Fruit fly (Drosophila melanogaster): ENCODE data around the gene mtm.

mtm gene

DNA sequence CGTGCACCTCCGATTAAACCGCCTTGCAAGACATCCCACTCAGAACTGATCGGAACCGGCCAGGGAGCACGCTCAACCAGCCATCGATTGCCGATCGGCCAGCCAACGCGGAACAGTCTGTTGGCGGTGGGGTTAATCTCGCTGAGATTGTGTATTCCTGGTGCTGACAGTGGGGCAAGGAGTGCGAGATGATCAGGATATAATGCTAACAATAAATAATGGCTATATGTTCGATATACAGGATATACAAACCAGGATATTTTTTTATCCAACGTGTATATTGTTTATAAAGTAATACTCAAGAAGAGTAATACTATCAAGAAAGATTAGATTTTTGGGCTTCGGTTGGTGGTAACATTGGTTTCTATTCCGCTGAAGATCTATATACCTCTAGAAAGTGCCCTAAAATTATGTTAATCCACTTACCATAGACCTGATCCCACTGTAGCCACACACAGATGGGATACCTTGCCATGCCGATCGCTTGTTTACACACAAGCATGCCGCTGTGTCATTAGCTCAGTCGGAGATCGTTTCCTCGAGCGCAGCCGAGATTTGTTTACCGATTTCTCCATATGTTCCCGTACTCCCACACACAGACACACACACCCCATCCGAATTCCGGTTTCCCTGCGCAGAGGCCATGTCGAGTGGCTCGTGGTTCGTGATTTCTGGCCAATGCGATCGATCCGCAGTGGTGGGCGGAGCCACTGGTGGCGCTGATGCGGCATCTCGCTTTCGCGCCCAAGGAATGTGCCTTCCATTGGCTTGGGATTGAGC, 17.3 kb downstream of the mtm start, which contains the start of gene H2.0:
Gene H2.0, minus strand, starts transcription at position 51 of the 780 bp plus-strand sequence.
- TF ChIP-seq EcR (GFP tag; optimal IDR thresholded peaks at IDR 0.05) (no peak), pan (optimal IDR thresholded peaks at IDR 0.05) (no peak), Dll (optimal IDR thresholded peaks at IDR 0.05) (no peak), CG8478 (optimal IDR thresholded peaks at IDR 0.05) (no peak), psq (optimal IDR thresholded peaks at IDR 0.05) (no peak), usp (GFP tag; optimal IDR thresholded peaks at IDR 0.05) (no peak)

DNA sequence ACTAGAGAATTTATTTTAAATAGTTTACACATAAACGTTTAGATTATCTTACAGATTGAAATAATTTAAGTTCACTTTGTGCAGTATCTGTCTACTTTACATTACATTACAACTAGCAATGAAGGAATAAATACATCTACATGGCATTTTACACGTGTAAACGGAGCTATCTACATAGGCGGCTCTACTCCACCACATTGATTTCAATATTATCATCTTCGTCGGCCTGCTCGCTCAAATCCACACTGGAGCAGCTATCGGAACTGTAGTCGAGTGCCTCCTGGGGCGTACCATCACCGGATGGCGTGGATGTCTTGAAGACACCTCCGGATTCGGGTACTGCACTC, 23.8 kb downstream of the mtm start:
- no peak for TF ChIP-seq psq (optimal IDR thresholded peaks at IDR 0.05)
- no peak for TF ChIP-seq usp (GFP tag; optimal IDR thresholded peaks at IDR 0.05)
- no peak for TF ChIP-seq Dll (optimal IDR thresholded peaks at IDR 0.05)
- TF ChIP-seq pan (optimal IDR thresholded peaks at IDR 0.05): no peak
- no peak for TF ChIP-seq EcR (GFP tag; optimal IDR thresholded peaks at IDR 0.05)
- TF ChIP-seq CG8478 (optimal IDR thresholded peaks at IDR 0.05): no peak

DNA sequence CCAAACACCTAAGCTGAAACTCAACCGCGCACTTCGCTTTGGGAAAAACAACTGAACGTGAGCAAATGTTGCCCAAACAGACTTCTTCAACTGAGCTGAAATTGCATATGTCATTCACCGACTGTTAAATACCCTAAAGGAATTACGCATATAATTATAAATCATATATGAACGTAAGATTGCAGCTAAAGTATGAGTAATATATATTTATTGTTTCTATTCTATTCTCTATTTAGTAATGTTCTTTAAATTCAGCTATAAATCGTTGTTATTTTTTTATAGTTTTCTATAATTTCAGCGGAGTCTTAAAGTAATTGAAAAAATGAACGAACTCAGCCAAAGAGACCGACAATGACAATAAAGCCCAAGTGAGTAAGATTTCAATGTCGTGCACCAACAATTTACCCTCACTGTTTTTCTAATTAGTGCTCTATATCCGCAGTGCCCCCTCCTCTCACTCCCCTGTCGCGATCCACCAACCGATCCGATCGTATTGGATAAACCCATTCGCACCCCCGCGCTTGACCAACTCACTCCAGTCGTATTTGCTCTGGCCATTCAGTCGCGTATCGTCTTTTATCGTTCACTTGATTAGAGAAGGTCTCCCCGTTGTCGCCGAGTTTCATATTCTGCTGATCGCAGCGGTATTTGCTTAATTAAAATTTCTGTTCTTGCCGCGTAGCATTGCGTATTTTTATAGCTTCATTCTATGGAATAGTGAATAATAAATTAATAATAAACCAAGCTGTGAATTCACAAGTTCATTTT, 24.3 kb downstream of the mtm start, which contains the start of gene CG9098:
Gene CG9098, minus strand, starts transcription at position 36 of the 768 bp plus-strand sequence.
- TF ChIP-seq usp (GFP tag; optimal IDR thresholded peaks at IDR 0.05): no peak
- no peak for TF ChIP-seq psq (optimal IDR thresholded peaks at IDR 0.05)
- no peak for TF ChIP-seq Dll (optimal IDR thresholded peaks at IDR 0.05)
- no peak for TF ChIP-seq CG8478 (optimal IDR thresholded peaks at IDR 0.05)
- TF ChIP-seq EcR (GFP tag; optimal IDR thresholded peaks at IDR 0.05): no peak
- no peak for TF ChIP-seq pan (optimal IDR thresholded peaks at IDR 0.05)

DNA sequence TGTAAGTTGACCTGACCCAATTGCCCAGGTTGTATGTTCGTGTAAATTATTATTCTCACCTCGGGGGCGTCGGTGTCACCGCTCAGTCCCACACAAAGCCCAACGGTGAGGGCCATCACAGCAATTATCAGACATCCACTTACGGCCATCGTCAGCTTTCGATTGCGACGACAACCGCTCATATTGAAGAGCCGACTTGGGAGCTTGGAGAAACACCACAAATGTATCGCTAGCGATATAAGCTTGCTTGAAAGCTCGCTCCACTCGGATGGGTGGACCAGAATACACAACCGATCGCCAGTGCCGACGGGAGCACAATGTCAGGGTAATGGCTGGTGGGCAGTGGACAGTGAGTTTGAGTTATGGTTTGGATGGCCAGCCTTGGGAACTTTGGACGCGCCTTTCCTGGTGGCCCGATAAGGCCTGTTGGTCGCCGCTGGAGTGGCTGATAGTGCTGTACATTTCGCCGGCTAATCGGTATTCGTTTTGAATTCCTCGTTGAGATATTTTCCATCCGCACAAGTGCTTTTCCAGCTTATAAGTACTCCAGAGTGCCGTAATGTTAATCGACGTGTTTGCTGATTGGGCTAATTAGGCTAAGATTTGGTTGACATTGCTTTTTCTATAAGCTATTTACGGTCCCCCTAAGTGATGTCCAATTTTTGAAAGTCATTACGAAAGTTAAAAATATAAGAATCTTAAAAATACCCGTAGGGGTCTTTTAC, 30.1 kb downstream of the mtm start, which contains the start of gene Gal:
Gene Gal, minus strand, starts transcription at position 320 of the 725 bp plus-strand sequence.
- no peak for TF ChIP-seq CG8478 (optimal IDR thresholded peaks at IDR 0.05)
- TF ChIP-seq Dll (optimal IDR thresholded peaks at IDR 0.05): no peak
- no peak for TF ChIP-seq EcR (GFP tag; optimal IDR thresholded peaks at IDR 0.05)
- TF ChIP-seq pan (optimal IDR thresholded peaks at IDR 0.05): no peak
- TF ChIP-seq psq (optimal IDR thresholded peaks at IDR 0.05): no peak
- TF ChIP-seq usp (GFP tag; optimal IDR thresholded peaks at IDR 0.05): no peak

DNA sequence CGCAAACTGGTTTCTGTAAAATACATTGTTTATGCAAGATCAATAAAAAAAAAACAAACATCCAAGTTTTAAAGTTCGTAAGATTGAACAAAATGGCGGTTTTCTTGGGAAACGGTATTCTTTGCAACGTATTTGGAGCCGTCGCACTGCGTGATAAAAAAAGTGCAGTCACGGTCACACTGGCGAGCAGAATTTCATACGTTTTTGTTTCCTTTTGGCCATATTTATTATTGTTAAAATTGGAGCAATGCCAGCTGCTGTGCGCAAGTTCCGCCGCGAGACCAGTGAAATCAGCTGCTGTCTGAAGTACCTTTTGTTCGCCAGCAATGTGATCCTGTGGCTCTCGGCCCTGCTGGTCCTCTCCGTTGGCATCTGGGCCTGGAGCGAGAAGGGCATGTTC, 36.8 kb downstream of the mtm start, which contains the start of gene Tsp26A:
Gene Tsp26A, plus strand, starts transcription at position 164 of the 400 bp plus-strand sequence.
- TF ChIP-seq CG8478 (optimal IDR thresholded peaks at IDR 0.05) (no peak), EcR (GFP tag; optimal IDR thresholded peaks at IDR 0.05) (no peak), usp (GFP tag; optimal IDR thresholded peaks at IDR 0.05) (no peak), psq (optimal IDR thresholded peaks at IDR 0.05) (no peak), Dll (optimal IDR thresholded peaks at IDR 0.05) (no peak), pan (optimal IDR thresholded peaks at IDR 0.05) (no peak)

DNA sequence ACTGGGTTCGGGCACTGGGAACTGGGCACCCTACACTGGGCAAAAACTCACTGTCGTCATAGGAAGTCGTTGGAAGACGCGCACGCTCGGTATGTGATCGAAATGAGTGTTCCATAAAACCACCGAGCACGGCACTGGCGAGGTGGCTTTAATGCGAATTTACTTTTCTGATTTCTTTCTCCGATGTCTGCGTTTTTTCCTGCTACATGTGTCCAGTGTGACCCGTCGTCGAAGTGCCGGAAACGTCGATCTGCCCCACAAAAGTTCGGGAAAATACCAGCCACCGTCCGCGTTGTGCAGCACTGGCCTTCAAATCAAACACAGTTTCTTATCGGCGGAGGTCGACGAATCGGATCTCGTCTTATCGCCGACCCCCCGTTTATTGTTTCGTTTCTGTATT, 37.6 kb downstream of the mtm start, which contains the start of gene Kdm5:
Gene Kdm5, minus strand, starts transcription at position 255 of the 400 bp plus-strand sequence.
- TF ChIP-seq usp (GFP tag; optimal IDR thresholded peaks at IDR 0.05): no peak
- no peak for TF ChIP-seq Dll (optimal IDR thresholded peaks at IDR 0.05)
- TF ChIP-seq pan (optimal IDR thresholded peaks at IDR 0.05): no peak
- TF ChIP-seq CG8478 (optimal IDR thresholded peaks at IDR 0.05): no peak
- no peak for TF ChIP-seq psq (optimal IDR thresholded peaks at IDR 0.05)
- no peak for TF ChIP-seq EcR (GFP tag; optimal IDR thresholded peaks at IDR 0.05)

DNA sequence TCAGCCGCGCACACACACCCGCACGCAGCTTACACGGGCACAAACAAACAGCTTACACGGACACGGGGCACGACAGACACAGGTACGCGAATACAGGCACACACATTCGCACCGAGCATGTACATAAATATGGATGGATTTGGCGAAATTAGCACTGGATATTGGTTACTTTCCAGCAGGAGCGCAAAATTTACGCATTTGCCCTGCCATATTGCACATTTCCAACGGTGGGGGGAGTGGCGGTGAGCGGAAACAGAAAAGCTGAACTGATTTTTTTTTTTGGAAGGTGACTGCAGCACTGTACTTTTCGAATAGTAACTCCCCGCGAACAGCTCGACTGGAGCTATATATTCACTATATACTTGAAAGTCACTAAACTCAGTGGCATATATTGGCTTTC, 38.4 kb downstream of the mtm start:
- TF ChIP-seq CG8478 (optimal IDR thresholded peaks at IDR 0.05): no peak
- no peak for TF ChIP-seq Dll (optimal IDR thresholded peaks at IDR 0.05)
- TF ChIP-seq usp (GFP tag; optimal IDR thresholded peaks at IDR 0.05): no peak
- no peak for TF ChIP-seq EcR (GFP tag; optimal IDR thresholded peaks at IDR 0.05)
- no peak for TF ChIP-seq pan (optimal IDR thresholded peaks at IDR 0.05)
- TF ChIP-seq psq (optimal IDR thresholded peaks at IDR 0.05): no peak

DNA sequence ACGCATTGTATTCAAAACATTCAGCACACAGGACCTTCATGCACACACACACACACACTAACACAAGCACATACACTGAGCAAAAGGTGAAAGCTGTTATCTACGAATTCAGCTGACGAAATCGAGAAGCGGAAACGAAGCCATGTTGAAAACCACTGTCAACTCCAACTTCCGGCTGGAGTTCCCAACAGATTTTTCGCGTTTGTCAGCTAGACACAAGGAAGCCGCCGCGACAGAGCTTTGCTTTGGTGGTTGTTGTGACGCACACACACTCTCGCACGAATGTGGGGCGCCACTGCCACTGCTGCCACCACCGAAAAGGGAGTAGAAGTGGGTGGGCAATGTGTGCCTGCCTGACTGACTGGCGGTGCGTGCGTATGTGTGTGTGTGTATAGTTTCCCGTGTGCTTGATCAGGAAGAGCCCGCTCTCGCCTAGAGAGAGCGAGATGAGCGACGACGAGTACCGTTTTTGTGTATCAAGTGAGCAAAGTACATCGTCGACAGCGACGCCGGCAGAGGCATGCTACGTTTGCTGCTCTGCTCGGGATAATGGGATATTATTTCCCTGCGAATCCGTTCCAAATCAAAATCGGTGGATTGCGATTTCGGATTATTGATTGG, 39.1 kb downstream of the mtm start:
- TF ChIP-seq EcR (GFP tag; optimal IDR thresholded peaks at IDR 0.05) (no peak), Dll (optimal IDR thresholded peaks at IDR 0.05) (peak; percentile 62), CG8478 (optimal IDR thresholded peaks at IDR 0.05) (no peak), pan (optimal IDR thresholded peaks at IDR 0.05) (no peak), psq (optimal IDR thresholded peaks at IDR 0.05) (no peak), usp (GFP tag; optimal IDR thresholded peaks at IDR 0.05) (no peak)

DNA sequence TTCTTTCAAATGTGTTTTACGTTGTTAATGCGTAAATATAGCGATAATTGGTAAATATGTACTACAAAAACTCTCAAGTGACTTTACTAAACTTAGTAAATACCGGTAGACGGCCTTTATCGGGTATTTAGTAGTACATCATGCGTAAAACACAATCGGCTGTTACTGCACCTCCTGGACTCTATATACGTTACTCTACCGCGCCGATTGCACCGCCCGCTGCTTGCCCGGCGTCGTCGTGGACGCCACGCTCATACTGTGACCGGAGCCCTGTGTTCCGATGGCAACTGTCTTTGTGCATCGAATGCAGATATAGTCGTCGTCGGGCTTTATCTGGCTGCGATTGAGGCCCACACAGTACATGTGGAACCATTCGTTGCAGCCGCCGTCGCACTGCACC, 46.4 kb downstream of the mtm start:
- no peak for TF ChIP-seq Dll (optimal IDR thresholded peaks at IDR 0.05)

DNA sequence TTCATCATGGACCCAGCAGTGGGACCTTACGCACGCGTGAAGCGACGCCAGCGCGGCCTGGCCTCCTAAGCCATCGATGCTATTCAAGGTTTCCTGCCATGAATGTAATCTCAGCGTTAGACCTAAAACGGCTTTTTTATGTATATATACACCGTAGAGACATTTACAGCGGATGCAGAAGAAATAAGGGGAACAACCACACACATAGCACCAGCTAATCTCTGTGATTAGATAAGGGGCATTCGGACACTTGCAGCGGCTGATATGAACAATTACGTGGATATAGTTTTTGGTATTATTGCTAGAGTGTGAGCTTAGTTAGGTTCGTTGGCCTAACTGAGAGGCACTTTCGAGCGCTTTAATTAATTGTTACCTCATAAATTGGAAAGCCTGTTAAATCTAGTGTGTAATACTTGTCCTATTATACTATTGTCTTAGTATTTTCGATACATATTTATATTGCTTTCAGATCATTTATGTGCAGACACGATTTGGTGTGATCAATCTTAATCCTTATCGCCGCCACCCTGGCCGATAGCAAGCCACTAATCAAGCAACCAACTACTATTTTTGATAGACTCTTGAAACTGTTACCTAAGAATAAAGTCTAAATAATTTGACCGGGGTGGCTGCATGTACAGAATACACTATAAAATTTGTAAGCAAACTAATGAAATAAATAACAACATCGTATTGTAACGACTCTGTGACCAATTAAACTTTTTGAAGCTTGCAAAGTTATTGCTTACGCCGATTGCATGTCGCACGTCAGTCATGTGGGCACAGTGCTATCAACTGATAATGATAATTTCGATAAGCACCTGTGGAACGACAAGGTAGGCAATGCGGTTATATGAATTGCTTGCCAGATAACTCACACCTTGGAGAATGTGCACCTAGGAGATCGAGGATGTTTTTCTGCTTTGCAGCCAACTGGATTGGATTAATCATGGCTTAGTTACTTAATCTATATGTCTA, 48.4 kb downstream of the mtm start:
- TF ChIP-seq CG8478 (optimal IDR thresholded peaks at IDR 0.05) (no peak), pan (optimal IDR thresholded peaks at IDR 0.05) (no peak), usp (GFP tag; optimal IDR thresholded peaks at IDR 0.05) (no peak), psq (optimal IDR thresholded peaks at IDR 0.05) (no peak), Dll (optimal IDR thresholded peaks at IDR 0.05) (no peak), EcR (GFP tag; optimal IDR thresholded peaks at IDR 0.05) (no peak)
